Worm (Caenorhabditis elegans) whole organism, L3 larva: ENCODE data around the gene srbc-45.

Source experiments
- ZK546.5 ChIP-seq: sonication (generic microtip); optimal IDR thresholded peaks from 2 replicates; lab custom pipeline; 2017; ENCODE audit warnings: missing biosample characterization, missing genetic modification characterization
- aly-2 ChIP-seq: fragments of 150-350 bp; optimal IDR thresholded peaks from 2 replicates; lab custom pipeline; 2014; ENCODE audit warnings: missing biosample characterization, missing genetic modification characterization
- ama-1 ChIP-seq: fragments of 150-350 bp; optimal IDR thresholded peaks from 2 replicates; lab custom pipeline; 2018
- ceh-16 ChIP-seq: sonication (generic microtip); optimal IDR thresholded peaks from 2 replicates; lab custom pipeline; 2017; ENCODE audit warnings: missing biosample characterization, missing genetic modification characterization
- ceh-28 ChIP-seq: fragments of 150-350 bp; optimal IDR thresholded peaks from 2 replicates; lab custom pipeline; 2014; ENCODE audit warnings: missing biosample characterization, missing genetic modification reagents, missing genetic modification characterization
- ceh-82 ChIP-seq: fragments of 150-350 bp; optimal IDR thresholded peaks from 2 replicates; lab custom pipeline; 2014; ENCODE audit warnings: missing biosample characterization, missing genetic modification characterization
- ceh-9 ChIP-seq: sonication (generic microtip); optimal IDR thresholded peaks from 2 replicates; lab custom pipeline; 2018; ENCODE audit warnings: missing biosample characterization, missing genetic modification characterization
- egl-27 ChIP-seq: sonication (generic microtip); optimal IDR thresholded peaks from 4 replicates; lab custom pipeline; 2017; ENCODE audit warnings: missing biosample characterization, missing genetic modification reagents, missing genetic modification characterization
- egl-5 ChIP-seq: fragments of 150-350 bp; optimal IDR thresholded peaks from 2 replicates; lab custom pipeline; 2017; ENCODE audit warnings: missing biosample characterization, missing genetic modification reagents, missing genetic modification characterization, inconsistent platforms
- elt-1 ChIP-seq: fragments of 150-350 bp; optimal IDR thresholded peaks from 2 replicates; lab custom pipeline; 2014; ENCODE audit warnings: missing biosample characterization, missing genetic modification characterization
- elt-2 ChIP-seq: sonication (generic microtip); optimal IDR thresholded peaks from 2 replicates; lab custom pipeline; 2016; ENCODE audit warnings: missing genetic modification reagents, mild to moderate bottlenecking, missing genetic modification characterization, missing compliant biosample characterization
- fkh-10 ChIP-seq: sonication (generic microtip); optimal IDR thresholded peaks from 2 replicates; lab custom pipeline; 2017; ENCODE audit warnings: missing biosample characterization, missing genetic modification reagents, missing genetic modification characterization
- fkh-2 ChIP-seq: fragments of 150-350 bp; optimal IDR thresholded peaks from 2 replicates; lab custom pipeline; 2014; ENCODE audit warnings: missing biosample characterization, missing genetic modification reagents, missing genetic modification characterization
- hmg-11 ChIP-seq: sonication (generic microtip); optimal IDR thresholded peaks from 2 replicates; lab custom pipeline; 2016; ENCODE audit warnings: missing genetic modification characterization, missing compliant biosample characterization
- jun-1 ChIP-seq: fragments of 150-350 bp; optimal IDR thresholded peaks from 2 replicates; lab custom pipeline; 2014; ENCODE audit warnings: missing biosample characterization, missing genetic modification reagents, missing genetic modification characterization
- lin-15B ChIP-seq: fragments of 150-350 bp; optimal IDR thresholded peaks from 2 replicates; lab custom pipeline; 2014; ENCODE audit warnings: missing biosample characterization, missing genetic modification characterization
- lin-39 ChIP-seq: fragments of 150-350 bp; optimal IDR thresholded peaks from 2 replicates; lab custom pipeline; 2018; ENCODE audit warnings: missing biosample characterization, missing genetic modification reagents, missing genetic modification characterization
- lsy-12 ChIP-seq: sonication (generic microtip); optimal IDR thresholded peaks from 2 replicates; lab custom pipeline; 2016; ENCODE audit warnings: mild to moderate bottlenecking, missing genetic modification characterization, missing compliant biosample characterization
- mdl-1 ChIP-seq: fragments of 150-350 bp; optimal IDR thresholded peaks from 2 replicates; lab custom pipeline; 2014; ENCODE audit warnings: missing biosample characterization, missing genetic modification characterization
- mml-1 ChIP-seq: fragments of 150-350 bp; sonication (generic microtip); optimal IDR thresholded peaks from 3 replicates; lab custom pipeline; 2014; ENCODE audit warnings: missing biosample characterization, missing genetic modification characterization
- nfya-1 ChIP-seq: sonication (generic microtip); optimal IDR thresholded peaks from 2 replicates; lab custom pipeline; 2017; ENCODE audit warnings: missing genetic modification characterization, mild to moderate bottlenecking, missing compliant biosample characterization, antibody characterized with exemption, moderate library complexity; ENCODE audit not compliant: insufficient read depth
- nhr-11 ChIP-seq: fragments of 150-350 bp; optimal IDR thresholded peaks from 2 replicates; lab custom pipeline; 2014; ENCODE audit warnings: missing biosample characterization, missing genetic modification characterization
- nhr-23 ChIP-seq: fragments of 150-350 bp; optimal IDR thresholded peaks from 2 replicates; lab custom pipeline; 2014; ENCODE audit warnings: missing biosample characterization, missing genetic modification reagents, missing genetic modification characterization
- nhr-28 ChIP-seq: fragments of 150-350 bp; optimal IDR thresholded peaks from 2 replicates; lab custom pipeline; 2014; ENCODE audit warnings: missing biosample characterization, missing genetic modification characterization
- nhr-77 ChIP-seq: fragments of 150-350 bp; optimal IDR thresholded peaks from 2 replicates; lab custom pipeline; 2014; ENCODE audit warnings: missing biosample characterization, missing genetic modification characterization
- pha-4 ChIP-seq: fragments of 150-350 bp; optimal IDR thresholded peaks from 2 replicates; lab custom pipeline; 2014; ENCODE audit warnings: missing biosample characterization, missing genetic modification reagents, missing genetic modification characterization
- sea-2 ChIP-seq: fragments of 150-350 bp; sonication (generic microtip); optimal IDR thresholded peaks from 4 replicates; lab custom pipeline; 2014; ENCODE audit warnings: missing biosample characterization, missing genetic modification reagents, missing genetic modification characterization
- skn-1 ChIP-seq: fragments of 150-350 bp; optimal IDR thresholded peaks from 2 replicates; lab custom pipeline; 2014; ENCODE audit warnings: missing biosample characterization, missing genetic modification characterization
- snpc-4 ChIP-seq: fragments of 150-350 bp; optimal IDR thresholded peaks from 2 replicates; lab custom pipeline; 2014; ENCODE audit warnings: missing biosample characterization, missing genetic modification characterization
- tbx-2 ChIP-seq: sonication (generic microtip); optimal IDR thresholded peaks from 2 replicates; lab custom pipeline; 2016; ENCODE audit warnings: mild to moderate bottlenecking, missing genetic modification characterization, missing compliant biosample characterization
- unc-62 ChIP-seq: fragments of 150-350 bp; sonication (generic microtip); optimal IDR thresholded peaks from 4 replicates; lab custom pipeline; 2014; ENCODE audit warnings: missing biosample characterization, missing genetic modification reagents, missing genetic modification characterization
- zag-1 ChIP-seq: fragments of 150-350 bp; optimal IDR thresholded peaks from 2 replicates; lab custom pipeline; 2014; ENCODE audit warnings: missing biosample characterization, missing genetic modification characterization

The srbc-45 gene

ce11 chrV:12800171-12800570 lies 3.2 kb upstream of the srbc-45 start, which contains the start of gene ugt-3:
Gene ugt-3 (minus strand): TSS chrV:12800271.
- no peak for TF ChIP-seq pha-4 (tag; lab: Kevin White, UChicago)
- TF ChIP-seq nhr-23 (tag; lab: Kevin White, UChicago) = no peak
- TF ChIP-seq ceh-9 = no peak
- TF ChIP-seq aly-2 (tag; lab: Kevin White, UChicago) = no peak
- no peak for TF ChIP-seq nhr-77 (tag; lab: Kevin White, UChicago)
- no peak for TF ChIP-seq hmg-11 (tag; lab: Kevin White, UChicago)
- no peak for TF ChIP-seq ceh-82 (tag; lab: Kevin White, UChicago)
- TF ChIP-seq, all 47 proteins: peak for 0

- TF ChIP-seq ZK546.5 (tag; lab: Kevin White, UChicago) = no peak
- no peak for TF ChIP-seq elt-1 (tag; lab: Kevin White, UChicago)
- TF ChIP-seq sea-2 (GFP tag; lab: Kevin White, UChicago) = no peak
- no peak for TF ChIP-seq pha-4 (tag; lab: Kevin White, UChicago)
- no peak for TF ChIP-seq fkh-10 (GFP tag; lab: Kevin White, UChicago)
- TF ChIP-seq unc-62 = no peak
Observed at ce11 chrV:12806190-12806589, 2.8 kb downstream of the srbc-45 start, which contains the start of gene ZC443.7. Gene ZC443.7 (plus strand): TSS chrV:12806490.

- TF ChIP-seq mdl-1 (tag; lab: Kevin White, UChicago) (no peak), ceh-16 (tag; lab: Kevin White, UChicago) (no peak), egl-27 (tag; lab: Kevin White, UChicago) (no peak)
Observed at ce11 chrV:12809876-12810275, 6.5 kb downstream of the srbc-45 start, which contains the start of gene ZC443.1. Gene ZC443.1 (minus strand): TSS chrV:12810080.

- peak; percentile 46 for TF ChIP-seq fkh-10 (GFP tag; lab: Kevin White, UChicago)
- TF ChIP-seq ceh-82 (tag; lab: Kevin White, UChicago) = no peak
- no peak for TF ChIP-seq mdl-1 (tag; lab: Kevin White, UChicago)
- TF ChIP-seq, all 47 proteins: peak for 1
Observed at ce11 chrV:12811126-12811525, 7.8 kb downstream of the srbc-45 start, which contains the start of gene ZC443.2. Gene ZC443.2 (minus strand): TSS chrV:12811192.

DNA sequence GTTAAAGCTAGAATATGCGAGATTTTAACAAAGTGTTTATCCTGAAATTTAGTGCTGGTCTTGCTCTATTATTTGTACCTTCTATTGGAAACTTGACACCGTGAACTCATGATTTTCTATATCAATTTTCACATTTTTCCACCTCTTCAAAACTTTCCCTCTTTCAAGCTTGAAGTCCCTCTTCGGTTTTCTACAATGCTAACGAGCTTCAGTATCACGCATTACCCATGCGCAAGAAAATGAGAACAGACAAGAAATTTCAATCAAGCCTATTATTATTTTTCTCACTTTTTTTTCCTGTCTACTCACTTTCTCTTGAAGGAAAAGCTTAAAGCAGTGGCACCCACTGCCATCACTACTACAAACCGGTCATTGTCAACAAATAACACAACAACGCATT lies 8.4 kb downstream of the srbc-45 start:
- TF ChIP-seq ama-1 (lab: Kevin White, UChicago) (peak; percentile 42), pha-4 (tag; lab: Kevin White, UChicago) (peak; percentile 44), egl-5 (tag; lab: Kevin White, UChicago) (peak; percentile 58), lin-15B (tag; lab: Kevin White, UChicago) (no peak)

- TF ChIP-seq hmg-11 (tag; lab: Kevin White, UChicago) = no peak
- no peak for TF ChIP-seq nfya-1
- no peak for TF ChIP-seq nhr-23 (tag; lab: Kevin White, UChicago)
- no peak for TF ChIP-seq egl-27 (tag; lab: Kevin White, UChicago)
- no peak for TF ChIP-seq jun-1 (tag; lab: Kevin White, UChicago)
- no peak for TF ChIP-seq zag-1 (tag; lab: Kevin White, UChicago)
- no peak for TF ChIP-seq egl-5 (tag; lab: Kevin White, UChicago)
- TF ChIP-seq, all 47 proteins: peak for 0
Observed at ce11 chrV:12814022-12814421, 10.6 kb downstream of the srbc-45 start, which contains the start of gene ZC443.3. Gene ZC443.3 (minus strand): TSS chrV:12814122.

ce11 chrV:12814481-12814882 lies 11.1 kb downstream of the srbc-45 start:
- TF ChIP-seq tbx-2 (tag; lab: Kevin White, UChicago) (peak; percentile 50), nhr-23 (tag; lab: Kevin White, UChicago) (peak; percentile 17), snpc-4 (tag; lab: Kevin White, UChicago) (peak; percentile 71), pha-4 (tag; lab: Kevin White, UChicago) (peak; percentile 75), skn-1 (tag; lab: Kevin White, UChicago) (peak; percentile 12), ceh-28 (tag; lab: Kevin White, UChicago) (peak; percentile 38), mml-1 (no peak), elt-2 (no peak), lin-15B (tag; lab: Kevin White, UChicago) (peak; percentile 37), hmg-11 (tag; lab: Kevin White, UChicago) (peak; percentile 81), nhr-11 (tag; lab: Kevin White, UChicago) (peak; percentile 13), lsy-12 (tag; lab: Kevin White, UChicago) (peak; percentile 14), fkh-2 (tag; lab: Kevin White, UChicago) (peak; percentile 32), lin-39 (peak; percentile 78), nfya-1 (peak; percentile 80), jun-1 (tag; lab: Kevin White, UChicago) (no peak), nhr-28 (tag; lab: Kevin White, UChicago) (no peak), fkh-10 (GFP tag; lab: Kevin White, UChicago) (peak; percentile 60)
